Worm (Caenorhabditis elegans) whole organism, late embryonic: ENCODE results near the gene emg-1.

Experiments
- T23F11.4 ChIP-seq: fragments of 200-800 bp; sonication (Bioruptor generic); optimal IDR thresholded peaks from 2 replicates; lab custom pipeline; 2018; ENCODE audit warnings: mild to moderate bottlenecking, missing genetic modification characterization, missing compliant biosample characterization
- ahr-1 ChIP-seq: sonication (generic microtip); optimal IDR thresholded peaks from 2 replicates; lab custom pipeline; 2016; ENCODE audit warnings: missing genetic modification characterization, missing compliant biosample characterization
- ama-1 ChIP-seq: fragments of 150-350 bp; optimal IDR thresholded peaks from 2 replicates; lab custom pipeline; 2014
- ceh-22 ChIP-seq: sonication (generic microtip); optimal IDR thresholded peaks from 2 replicates; lab custom pipeline; 2017; ENCODE audit warnings: missing biosample characterization, missing genetic modification characterization
- ceh-30 ChIP-seq: fragments of 150-350 bp; optimal IDR thresholded peaks from 2 replicates; lab custom pipeline; 2014; ENCODE audit warnings: missing biosample characterization, missing genetic modification characterization
- dmd-4 ChIP-seq: sonication (generic microtip); optimal IDR thresholded peaks from 2 replicates; lab custom pipeline; 2016; ENCODE audit warnings: borderline replicate concordance, missing genetic modification characterization, missing compliant biosample characterization
- fkh-10 ChIP-seq: fragments of 150-350 bp; optimal IDR thresholded peaks from 2 replicates; lab custom pipeline; 2014; ENCODE audit warnings: missing biosample characterization, missing genetic modification reagents, missing genetic modification characterization
- hlh-13 ChIP-seq: fragments of 200-800 bp; sonication (Bioruptor generic); optimal IDR thresholded peaks from 2 replicates; lab custom pipeline; 2018; ENCODE audit warnings: mild to moderate bottlenecking, missing genetic modification characterization, missing compliant biosample characterization
- pag-3 ChIP-seq: sonication (generic microtip); optimal IDR thresholded peaks from 2 replicates; lab custom pipeline; 2016; ENCODE audit warnings: missing compliant biosample characterization, missing genetic modification characterization, borderline replicate concordance
- pha-4 ChIP-seq: fragments of 150-350 bp; optimal IDR thresholded peaks from 2 replicates; lab custom pipeline; 2018; ENCODE audit warnings: missing biosample characterization, missing genetic modification reagents, missing genetic modification characterization
- sox-4 ChIP-seq: sonication (generic microtip); optimal IDR thresholded peaks from 2 replicates; lab custom pipeline; 2017; ENCODE audit warnings: mild to moderate bottlenecking, missing genetic modification characterization, inconsistent platforms, missing compliant biosample characterization
- tbx-2 ChIP-seq: sonication (generic microtip); optimal IDR thresholded peaks from 2 replicates; lab custom pipeline; 2016; ENCODE audit warnings: missing genetic modification characterization, missing compliant biosample characterization

- TF ChIP-seq dmd-4 (no peak), pha-4 (tag; lab: Kevin White, UChicago) (no peak), hlh-13 (GFP tag; lab: Kevin White, UChicago) (no peak), ahr-1 (no peak), ama-1 (lab: Kevin White, UChicago) (no peak), ceh-30 (tag; lab: Kevin White, UChicago) (no peak), sox-4 (tag; lab: Kevin White, UChicago) (no peak), ceh-22 (tag; lab: Kevin White, UChicago) (no peak), T23F11.4 (no peak), fkh-10 (GFP tag; lab: Kevin White, UChicago) (no peak), pag-3 (tag; lab: Kevin White, UChicago) (no peak), tbx-2 (tag; lab: Kevin White, UChicago) (no peak)
Measured at ce11 chrIII:10633403-10633674, 16.0 kb upstream of the emg-1 start, which contains the start of gene Y39A1A.9.
